Fruit fly (Drosophila melanogaster) whole organism, embryonic: Measurements from ENCODE around the gene Nckx30C.
A peak's percentile ranks its signal among the peaks of the same experiment; 100 is the strongest.

ENCODE experiments used
- Bgb ChIP-seq: fragments of 200-800 bp; sonication (Bioruptor generic); IDR thresholded peaks from 2 replicates; pipeline ENCODE4 v1.3.6; 2022; ENCODE audit warnings: missing biosample characterization, missing genetic modification characterization; ENCODE audit not compliant: partially characterized antibody
- CG1024 ChIP-seq: fragments of 200-800 bp; sonication (Bioruptor generic); IDR thresholded peaks from 2 replicates; pipeline ENCODE4 v1.3.6; 2022; ENCODE audit warnings: missing biosample characterization, missing genetic modification characterization
- CG10543 ChIP-seq: fragments of 200-800 bp; sonication (Bioruptor generic); optimal IDR thresholded peaks from 3 replicates; lab custom pipeline; 2017; ENCODE audit warnings: missing biosample characterization, mild to moderate bottlenecking, missing genetic modification characterization, moderate library complexity
- CG10654 ChIP-seq: fragments of 200-800 bp; sonication (Bioruptor generic); optimal IDR thresholded peaks from 2 replicates; lab custom pipeline; 2016; ENCODE audit warnings: missing biosample characterization, missing genetic modification characterization
- CG12769 ChIP-seq: fragments of 200-800 bp; sonication (Bioruptor generic); optimal IDR thresholded peaks from 2 replicates; lab custom pipeline; 2019; ENCODE audit warnings: missing biosample characterization, mild to moderate bottlenecking, missing genetic modification characterization, moderate library complexity
- CG13287 ChIP-seq: fragments of 200-800 bp; sonication (Bioruptor generic); IDR thresholded peaks from 2 replicates; pipeline ENCODE4 v1.3.6; 2022; ENCODE audit warnings: missing biosample characterization, missing genetic modification characterization; ENCODE audit not compliant: partially characterized antibody
- CG13624 ChIP-seq: fragments of 200-800 bp; sonication (Bioruptor generic); optimal IDR thresholded peaks from 2 replicates; lab custom pipeline; 2016; ENCODE audit warnings: missing biosample characterization, missing genetic modification characterization
- CG13894 ChIP-seq: fragments of 200-800 bp; sonication (Bioruptor generic); optimal IDR thresholded peaks from 3 replicates; lab custom pipeline; 2018; ENCODE audit warnings: missing biosample characterization, mild to moderate bottlenecking, missing genetic modification characterization, moderate library complexity
- CG14860 ChIP-seq: fragments of 200-800 bp; sonication (Bioruptor generic); IDR thresholded peaks from 3 replicates; pipeline ENCODE4 v1.3.6; 2022; ENCODE audit warnings: missing biosample characterization, missing genetic modification characterization; ENCODE audit not compliant: partially characterized antibody
- CG15514 ChIP-seq: fragments of 200-800 bp; sonication (Bioruptor generic); optimal IDR thresholded peaks from 3 replicates; lab custom pipeline; 2017; ENCODE audit warnings: missing biosample characterization, missing genetic modification characterization, mild to moderate bottlenecking, moderate library complexity, missing genetic modification reagents
- CG17912 ChIP-seq: fragments of 200-800 bp; sonication (Bioruptor generic); optimal IDR thresholded peaks from 2 replicates; lab custom pipeline; 2018; ENCODE audit warnings: missing biosample characterization, mild to moderate bottlenecking, missing genetic modification characterization
- CG1792 ChIP-seq: fragments of 200-800 bp; sonication (Bioruptor generic); optimal IDR thresholded peaks from 2 replicates; lab custom pipeline; 2016; ENCODE audit warnings: missing biosample characterization, missing genetic modification characterization
- CG18599 ChIP-seq: fragments of 200-800 bp; sonication (Bioruptor generic); optimal IDR thresholded peaks from 3 replicates; lab custom pipeline; 2017; ENCODE audit warnings: missing biosample characterization, missing genetic modification characterization, mild to moderate bottlenecking, moderate library complexity, missing genetic modification reagents
- CG2116 ChIP-seq: fragments of 200-800 bp; sonication (Bioruptor generic); optimal IDR thresholded peaks from 3 replicates; lab custom pipeline; 2018; ENCODE audit warnings: missing biosample characterization, mild to moderate bottlenecking, missing genetic modification characterization
- CG2120 ChIP-seq: fragments of 200-800 bp; sonication (Bioruptor generic); optimal IDR thresholded peaks from 3 replicates; lab custom pipeline; 2016; ENCODE audit warnings: missing biosample characterization, missing genetic modification characterization
- CG2678 ChIP-seq: fragments of 200-800 bp; sonication (Bioruptor generic); optimal IDR thresholded peaks from 3 replicates; lab custom pipeline; 2019; ENCODE audit warnings: missing biosample characterization, mild to moderate bottlenecking, missing genetic modification characterization, moderate library complexity
- CG30403 ChIP-seq: fragments of 200-800 bp; sonication (Bioruptor generic); optimal IDR thresholded peaks from 3 replicates; lab custom pipeline; 2016; ENCODE audit warnings: missing biosample characterization, missing genetic modification characterization
- CG32532 ChIP-seq: fragments of 200-800 bp; sonication (Bioruptor generic); IDR thresholded peaks from 2 replicates; pipeline ENCODE4 v1.3.6; 2022; ENCODE audit warnings: missing biosample characterization, missing genetic modification characterization
- CG32772 ChIP-seq: fragments of 200-800 bp; sonication (Bioruptor generic); IDR thresholded peaks from 2 replicates; pipeline ENCODE4 v1.3.6; 2022; ENCODE audit warnings: missing biosample characterization, missing genetic modification characterization
- CG34422 ChIP-seq: fragments of 200-800 bp; sonication (Bioruptor generic); IDR thresholded peaks from 3 replicates; pipeline ENCODE4 v1.3.6; 2022; ENCODE audit warnings: missing biosample characterization, missing genetic modification characterization
- CG3995 ChIP-seq: fragments of 200-800 bp; sonication (Bioruptor generic); optimal IDR thresholded peaks from 3 replicates; lab custom pipeline; 2016; ENCODE audit warnings: missing biosample characterization, missing genetic modification characterization
- CG42726 ChIP-seq: fragments of 200-800 bp; sonication (Bioruptor generic); IDR thresholded peaks from 2 replicates; pipeline ENCODE4 v1.3.6; 2022; ENCODE audit warnings: missing biosample characterization, missing genetic modification characterization; ENCODE audit not compliant: partially characterized antibody
- CG5953 ChIP-seq: fragments of 200-800 bp; sonication (Bioruptor generic); IDR thresholded peaks from 2 replicates; pipeline ENCODE4 v1.3.6; 2022; ENCODE audit warnings: missing biosample characterization, missing genetic modification characterization
- CG6765 ChIP-seq: fragments of 200-800 bp; sonication (Bioruptor generic); optimal IDR thresholded peaks from 3 replicates; lab custom pipeline; 2017; ENCODE audit warnings: missing biosample characterization, mild to moderate bottlenecking, missing genetic modification characterization
- CG7271 ChIP-seq: fragments of 200-800 bp; sonication (Bioruptor generic); optimal IDR thresholded peaks from 2 replicates; lab custom pipeline; 2018; ENCODE audit warnings: missing biosample characterization, mild to moderate bottlenecking, missing genetic modification characterization, moderate library complexity
- CG8290 ChIP-seq, 3 experiments: fragments of 200-800 bp; sonication (Bioruptor generic); optimal IDR thresholded peaks; 2 replicates each; lab custom pipeline; 2016 to 2019; ENCODE audit warnings: missing biosample characterization in 3 of 3, missing genetic modification characterization in 3 of 3, mild to moderate bottlenecking in 2 of 3, moderate library complexity in 1 of 3
- CG9932 ChIP-seq: fragments of 200-800 bp; sonication (Bioruptor generic); IDR thresholded peaks from 2 replicates; pipeline ENCODE4 v1.3.6; 2022; ENCODE audit warnings: missing biosample characterization, missing genetic modification characterization
- Dip3 ChIP-seq: fragments of 200-800 bp; sonication (Bioruptor generic); optimal IDR thresholded peaks from 3 replicates; lab custom pipeline; 2016; ENCODE audit warnings: missing biosample characterization, missing genetic modification characterization
- E2f1 ChIP-seq: fragments of 200-800 bp; sonication (Bioruptor generic); IDR thresholded peaks from 2 replicates; pipeline ENCODE4 v1.3.6; 2022; ENCODE audit warnings: missing biosample characterization, missing genetic modification characterization
- Elba2 ChIP-seq: fragments of 200-800 bp; sonication (Bioruptor generic); optimal IDR thresholded peaks from 3 replicates; lab custom pipeline; 2016; ENCODE audit warnings: missing biosample characterization, missing genetic modification characterization
- Ets65A ChIP-seq: fragments of 200-800 bp; sonication (Bioruptor generic); peaks from one replicate; lab custom pipeline; 2016; ENCODE audit warnings: missing biosample characterization, missing genetic modification characterization
- Fer1 ChIP-seq: fragments of 200-800 bp; sonication (Bioruptor generic); optimal IDR thresholded peaks from 2 replicates; lab custom pipeline; 2017; ENCODE audit warnings: missing biosample characterization, mild to moderate bottlenecking, missing genetic modification characterization
- HHEX ChIP-seq: fragments of 200-800 bp; sonication (Bioruptor generic); optimal IDR thresholded peaks from 3 replicates; lab custom pipeline; 2017; ENCODE audit warnings: missing biosample characterization, mild to moderate bottlenecking, missing genetic modification characterization, missing genetic modification reagents
- Hr3 ChIP-seq: fragments of 200-800 bp; sonication (Bioruptor generic); optimal IDR thresholded peaks from 3 replicates; lab custom pipeline; 2016; ENCODE audit warnings: missing biosample characterization, missing genetic modification characterization
- Max ChIP-seq: fragments of 200-800 bp; sonication (Bioruptor generic); optimal IDR thresholded peaks from 2 replicates; lab custom pipeline; 2016; ENCODE audit warnings: missing biosample characterization, mild to moderate bottlenecking, missing genetic modification characterization
- NC2α ChIP-seq: fragments of 200-800 bp; sonication (Bioruptor generic); optimal IDR thresholded peaks from 2 replicates; lab custom pipeline; 2016; ENCODE audit warnings: missing biosample characterization, missing genetic modification characterization
- Nf-YA ChIP-seq: fragments of 200-800 bp; sonication (Bioruptor generic); IDR thresholded peaks from 2 replicates; pipeline ENCODE4 v1.3.6; 2022; ENCODE audit warnings: missing biosample characterization, missing genetic modification characterization
- Nf-YC ChIP-seq: fragments of 200-800 bp; optimal IDR thresholded peaks from 3 replicates; lab custom pipeline; 2019; ENCODE audit warnings: missing biosample characterization, mild to moderate bottlenecking, missing genetic modification characterization, moderate library complexity
- bab2 ChIP-seq: fragments of 200-800 bp; sonication (Bioruptor generic); optimal IDR thresholded peaks from 2 replicates; lab custom pipeline; 2016; ENCODE audit warnings: missing biosample characterization, missing genetic modification characterization
- cwo ChIP-seq: fragments of 200-800 bp; sonication (Bioruptor generic); optimal IDR thresholded peaks from 3 replicates; lab custom pipeline; 2017; ENCODE audit warnings: missing biosample characterization, missing genetic modification characterization, mild to moderate bottlenecking, moderate library complexity, missing genetic modification reagents
- dysf ChIP-seq: fragments of 200-800 bp; sonication (Bioruptor generic); IDR thresholded peaks from 3 replicates; pipeline ENCODE4 v1.3.6; 2022; ENCODE audit warnings: missing biosample characterization, missing genetic modification characterization
- fu2 ChIP-seq: fragments of 200-800 bp; sonication (Bioruptor generic); optimal IDR thresholded peaks from 2 replicates; lab custom pipeline; 2016; ENCODE audit warnings: missing biosample characterization, missing genetic modification characterization
- jumu ChIP-seq: fragments of 200-800 bp; sonication (Bioruptor generic); optimal IDR thresholded peaks from 3 replicates; lab custom pipeline; 2016; ENCODE audit warnings: missing biosample characterization, missing genetic modification characterization
- kni ChIP-seq: fragments of 200-800 bp; sonication (Bioruptor generic); optimal IDR thresholded peaks from 3 replicates; lab custom pipeline; 2017; ENCODE audit warnings: mild to moderate bottlenecking, missing biosample characterization, missing genetic modification reagents, missing genetic modification characterization
- lmd ChIP-seq: fragments of 200-800 bp; sonication (Bioruptor generic); IDR thresholded peaks from 2 replicates; pipeline ENCODE4 v1.3.6; 2022; ENCODE audit warnings: missing biosample characterization, missing genetic modification characterization
- mam ChIP-seq: fragments of 200-800 bp; sonication (Bioruptor generic); optimal IDR thresholded peaks from 3 replicates; lab custom pipeline; 2016; ENCODE audit warnings: missing biosample characterization, missing genetic modification characterization
- pzg ChIP-seq: fragments of 200-800 bp; sonication (Bioruptor generic); optimal IDR thresholded peaks from 3 replicates; lab custom pipeline; 2018; ENCODE audit warnings: missing biosample characterization, mild to moderate bottlenecking, missing genetic modification characterization, moderate library complexity
- row ChIP-seq: fragments of 200-800 bp; sonication (Bioruptor generic); IDR thresholded peaks from 3 replicates; pipeline ENCODE4 v1.3.6; 2022; ENCODE audit warnings: missing biosample characterization, missing genetic modification characterization
- sens-2 ChIP-seq: fragments of 200-800 bp; sonication (Bioruptor generic); IDR thresholded peaks from 2 replicates; pipeline ENCODE4 v1.3.6; 2022; ENCODE audit warnings: missing biosample characterization, missing genetic modification characterization
- seq ChIP-seq: fragments of 200-800 bp; sonication (Bioruptor generic); IDR thresholded peaks from 2 replicates; pipeline ENCODE4 v1.3.6; 2022; ENCODE audit warnings: missing biosample characterization, missing genetic modification characterization

The Nckx30C gene

DNA sequence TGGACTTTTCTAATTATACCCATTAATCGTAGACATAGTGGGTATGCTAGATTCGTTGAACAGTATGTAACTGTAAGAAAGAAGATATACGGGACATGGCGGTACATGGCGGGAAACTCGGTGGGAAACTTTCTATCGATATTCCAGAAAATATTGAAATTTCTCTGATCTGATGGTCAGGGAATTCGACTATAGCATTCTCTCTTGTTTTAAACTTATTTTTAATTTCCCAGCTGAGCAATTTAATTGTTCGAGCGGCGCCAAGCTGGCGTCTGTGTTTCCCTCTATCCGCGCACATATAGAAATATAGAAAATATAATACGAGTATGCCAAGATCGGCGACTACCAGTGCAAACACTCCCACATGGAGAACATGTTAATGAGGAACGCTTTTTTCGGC, 32.9 kb upstream of the Nckx30C start (continued):
- TF ChIP-seq CG10654: no peak
- TF ChIP-seq CG30403 (GFP tag; lab: Kevin White, UChicago): peak; percentile 41
- no peak for TF ChIP-seq CG2116 (GFP tag; lab: Kevin White, UChicago)
- TF ChIP-seq Nf-YA (GFP tag; lab: Robert Waterston, UW): no peak
- no peak for TF ChIP-seq CG15514 (GFP tag; lab: Kevin White, UChicago)
- peak; percentile 46; the same call in 2 of the 3 replicates for TF ChIP-seq dysf (GFP tag; lab: Robert Waterston, UW)
- TF ChIP-seq cwo: peak; percentile 4
- TF ChIP-seq CG5953 (GFP tag; lab: Robert Waterston, UW): no peak
- no peak for TF ChIP-seq Max
- TF ChIP-seq CG2678: peak; percentile 52
- no peak for TF ChIP-seq fu2
- TF ChIP-seq CG13624: no peak
- TF ChIP-seq Hr3 (GFP tag; lab: Kevin White, UChicago): peak; percentile 29
- no peak for TF ChIP-seq NC2α (GFP tag; lab: Kevin White, UChicago)
- TF ChIP-seq jumu (GFP tag; lab: Kevin White, UChicago): peak; percentile 27
- TF ChIP-seq CG6765: no peak
- TF ChIP-seq CG2120 (GFP tag; lab: Kevin White, UChicago): peak; percentile 73
- no peak for TF ChIP-seq CG3995 (GFP tag; lab: Kevin White, UChicago)
- no peak for TF ChIP-seq Nf-YC (tag; lab: Kevin White, UChicago)
- peak; percentile 38; the same call in 1 of the 2 replicates for TF ChIP-seq CG32532 (GFP tag; lab: Robert Waterston, UW)
- TF ChIP-seq CG7271 (tag; lab: Kevin White, UChicago): no peak
- TF ChIP-seq Elba2 (GFP tag; lab: Kevin White, UChicago): no peak
- TF ChIP-seq lmd (GFP tag; lab: Robert Waterston, UW): peak; percentile 48; the same call in 1 of the 2 replicates
- peak; percentile 71 for TF ChIP-seq CG12769 (tag; lab: Kevin White, UChicago)
- TF ChIP-seq CG13287: no peak
- peak; percentile 83 for TF ChIP-seq Ets65A (GFP tag; lab: Kevin White, UChicago)
- TF ChIP-seq pzg (GFP tag; lab: Kevin White, UChicago): no peak
- TF ChIP-seq CG42726 (GFP tag; lab: Robert Waterston, UW): no peak
- peak; percentile 48; the same call in 2 of the 3 replicates for TF ChIP-seq row
- no peak for TF ChIP-seq CG1024 (GFP tag; lab: Robert Waterston, UW)
- TF ChIP-seq CG8290 (GFP tag; optimal IDR thresholded peaks at IDR 0.05; lab: Kevin White, UChicago): no peak
- TF ChIP-seq CG8290 (tag; optimal IDR thresholded peaks at IDR 0.05; lab: Kevin White, UChicago): peak in 1 of 2 experiments; percentile 43
- peak; percentile 26 for TF ChIP-seq Fer1 (GFP tag; lab: Kevin White, UChicago)
- TF ChIP-seq HHEX (GFP tag; lab: Kevin White, UChicago): peak; percentile 24
- TF ChIP-seq CG10543 (GFP tag; lab: Kevin White, UChicago): peak; percentile 30
- TF ChIP-seq CG9932 (GFP tag; lab: Robert Waterston, UW): peak; percentile 55; the same call in 1 of the 2 replicates
- TF ChIP-seq Bgb (GFP tag; lab: Robert Waterston, UW): no peak
- 0 out of 2 replicates have a peak, but pooled peaks have one; percentile 41 for TF ChIP-seq seq
- TF ChIP-seq CG34422 (GFP tag; lab: Robert Waterston, UW): no peak
- TF ChIP-seq CG18599: peak; percentile 55
- TF ChIP-seq Dip3 (GFP tag; lab: Kevin White, UChicago): peak; percentile 54
- TF ChIP-seq sens-2: no peak
- no peak for TF ChIP-seq bab2 (GFP tag; lab: Kevin White, UChicago)
- TF ChIP-seq CG13894 (tag; lab: Kevin White, UChicago): peak; percentile 75
- no peak for TF ChIP-seq mam
- no peak for TF ChIP-seq CG1792 (GFP tag; lab: Kevin White, UChicago)
- TF ChIP-seq CG17912 (GFP tag; lab: Kevin White, UChicago): no peak
- TF ChIP-seq kni (GFP tag; lab: Kevin White, UChicago): no peak
- no peak for TF ChIP-seq E2f1
- TF ChIP-seq CG14860: no peak
- no peak for TF ChIP-seq CG32772 (GFP tag; lab: Robert Waterston, UW)
